Fruit fly (Drosophila melanogaster) whole organism, embryonic: ENCODE results near the gene CG8051.

Source experiments
- Adf1 ChIP-seq: fragments of 200-800 bp; sonication (Bioruptor generic); IDR thresholded peaks from 2 replicates; pipeline ENCODE4 v1.3.6; 2022; ENCODE audit warnings: missing biosample characterization, missing genetic modification characterization
- Atf-2 ChIP-seq: fragments of 200-800 bp; sonication (Bioruptor generic); optimal IDR thresholded peaks from 2 replicates; lab custom pipeline; 2016; ENCODE audit warnings: missing biosample characterization, missing genetic modification characterization
- BtbVII ChIP-seq: fragments of 200-800 bp; sonication (Bioruptor generic); optimal IDR thresholded peaks from 3 replicates; lab custom pipeline; 2017; ENCODE audit warnings: missing biosample characterization, mild to moderate bottlenecking, missing genetic modification characterization
- CG10274 ChIP-seq: fragments of 200-800 bp; sonication (Bioruptor generic); optimal IDR thresholded peaks from 3 replicates; lab custom pipeline; 2017; ENCODE audit warnings: missing biosample characterization, mild to moderate bottlenecking, missing genetic modification characterization
- CG10543 ChIP-seq: fragments of 200-800 bp; sonication (Bioruptor generic); optimal IDR thresholded peaks from 3 replicates; lab custom pipeline; 2017; ENCODE audit warnings: missing biosample characterization, mild to moderate bottlenecking, missing genetic modification characterization, moderate library complexity
- CG10959 ChIP-seq: fragments of 200-800 bp; sonication (Bioruptor generic); IDR thresholded peaks from 2 replicates; pipeline ENCODE4 v1.3.6; 2022; ENCODE audit warnings: missing biosample characterization, missing genetic modification characterization
- CG12219 ChIP-seq: fragments of 200-800 bp; sonication (Bioruptor generic); optimal IDR thresholded peaks from 3 replicates; lab custom pipeline; 2018; ENCODE audit warnings: missing biosample characterization, mild to moderate bottlenecking, missing genetic modification characterization
- CG12942 ChIP-seq: fragments of 200-800 bp; sonication (Bioruptor generic); optimal IDR thresholded peaks from 3 replicates; lab custom pipeline; 2016; ENCODE audit warnings: missing biosample characterization, missing genetic modification characterization
- CG14667 ChIP-seq: fragments of 200-800 bp; sonication (Bioruptor generic); IDR thresholded peaks from 2 replicates; pipeline ENCODE4 v1.3.6; 2022; ENCODE audit warnings: missing biosample characterization, missing genetic modification characterization
- CG15073 ChIP-seq: fragments of 200-800 bp; sonication (Bioruptor generic); optimal IDR thresholded peaks from 2 replicates; lab custom pipeline; 2016; ENCODE audit warnings: missing biosample characterization, missing genetic modification characterization
- CG1529 ChIP-seq: fragments of 200-800 bp; sonication (Bioruptor generic); optimal IDR thresholded peaks from 3 replicates; lab custom pipeline; 2018; ENCODE audit warnings: missing biosample characterization, missing genetic modification characterization
- CG34376 ChIP-seq: fragments of 200-800 bp; sonication (Bioruptor generic); optimal IDR thresholded peaks from 2 replicates; lab custom pipeline; 2018; ENCODE audit warnings: missing biosample characterization, mild to moderate bottlenecking, missing genetic modification characterization
- CG4328 ChIP-seq: fragments of 200-800 bp; sonication (Bioruptor generic); optimal IDR thresholded peaks from 3 replicates; lab custom pipeline; 2017; ENCODE audit warnings: missing biosample characterization, missing genetic modification reagents, missing genetic modification characterization
- CG4854 ChIP-seq: fragments of 200-800 bp; sonication (Bioruptor generic); optimal IDR thresholded peaks from 2 replicates; lab custom pipeline; 2016; ENCODE audit warnings: missing biosample characterization, missing genetic modification characterization, inconsistent platforms
- CG5953 ChIP-seq: fragments of 200-800 bp; sonication (Bioruptor generic); IDR thresholded peaks from 2 replicates; pipeline ENCODE4 v1.3.6; 2022; ENCODE audit warnings: missing biosample characterization, missing genetic modification characterization
- CG6683 ChIP-seq: fragments of 200-800 bp; sonication (Bioruptor generic); optimal IDR thresholded peaks from 2 replicates; lab custom pipeline; 2017; ENCODE audit warnings: missing biosample characterization, mild to moderate bottlenecking, missing genetic modification characterization, missing genetic modification reagents
- CG6813 ChIP-seq: fragments of 200-800 bp; sonication (Bioruptor generic); optimal IDR thresholded peaks from 2 replicates; lab custom pipeline; 2017; ENCODE audit warnings: missing biosample characterization, missing genetic modification characterization, mild to moderate bottlenecking, moderate library complexity, missing genetic modification reagents
- CG7357 ChIP-seq: fragments of 200-800 bp; sonication (Bioruptor generic); IDR thresholded peaks from 3 replicates; pipeline ENCODE4 v1.3.6; 2022; ENCODE audit warnings: missing biosample characterization, missing genetic modification characterization
- CG7372 ChIP-seq: fragments of 200-800 bp; sonication (Bioruptor generic); IDR thresholded peaks from 2 replicates; pipeline ENCODE4 v1.3.6; 2022; ENCODE audit warnings: missing biosample characterization, missing genetic modification characterization
- CG7928 ChIP-seq: fragments of 200-800 bp; sonication (Bioruptor generic); optimal IDR thresholded peaks from 2 replicates; lab custom pipeline; 2017; ENCODE audit warnings: missing biosample characterization, mild to moderate bottlenecking, missing genetic modification characterization
- CG8388 ChIP-seq: fragments of 200-800 bp; sonication (Bioruptor generic); optimal IDR thresholded peaks from 2 replicates; lab custom pipeline; 2019; ENCODE audit warnings: missing biosample characterization, mild to moderate bottlenecking, missing genetic modification characterization, moderate library complexity
- CTCF ChIP-seq: fragments of 200-800 bp; sonication (Bioruptor generic); optimal IDR thresholded peaks from 2 replicates; lab custom pipeline; 2017; ENCODE audit warnings: missing biosample characterization, mild to moderate bottlenecking, missing genetic modification characterization, moderate library complexity
- D ChIP-seq, 2 experiments: fragments of 200-800 bp in 1 of 2; fragments of >200 bp in 1 of 2; sonication (Bioruptor generic) in 1 of 2; optimal IDR thresholded peaks; 2 replicates in 1 of 2; 3 replicates in 1 of 2; lab custom pipeline; 2017; ENCODE audit warnings: mild to moderate bottlenecking in 1 of 2, missing biosample characterization in 1 of 2, missing genetic modification characterization in 1 of 2, missing genetic modification reagents in 1 of 2
- D19A ChIP-seq: fragments of 200-800 bp; optimal IDR thresholded peaks from 3 replicates; lab custom pipeline; 2019; ENCODE audit warnings: missing biosample characterization, mild to moderate bottlenecking, missing genetic modification characterization, moderate library complexity
- HmgD ChIP-seq: fragments of 200-800 bp; sonication (Bioruptor generic); optimal IDR thresholded peaks from 3 replicates; lab custom pipeline; 2016; ENCODE audit warnings: missing biosample characterization, missing genetic modification characterization
- Hr78 ChIP-seq, 2 experiments: fragments of 200-800 bp in 1 of 2; fragments of >200 bp in 1 of 2; sonication (Bioruptor generic) in 1 of 2; optimal IDR thresholded peaks; 2 replicates each; lab custom pipeline; 2017 to 2019; ENCODE audit warnings: missing biosample characterization in 2 of 2, missing genetic modification characterization in 2 of 2, mild to moderate bottlenecking in 1 of 2, moderate library complexity in 1 of 2
- Oaz ChIP-seq: fragments of 200-800 bp; sonication (Bioruptor generic); IDR thresholded peaks from 2 replicates; pipeline ENCODE4 v1.3.6; 2022; ENCODE audit warnings: missing biosample characterization, missing genetic modification characterization
- Poxn ChIP-seq: fragments of 200-800 bp; sonication (Bioruptor generic); IDR thresholded peaks from 2 replicates; pipeline ENCODE4 v1.3.6; 2022; ENCODE audit warnings: missing biosample characterization, missing genetic modification characterization
- Ptx1 ChIP-seq: fragments of 200-800 bp; sonication (Bioruptor generic); IDR thresholded peaks from 2 replicates; pipeline ENCODE4 v1.3.6; 2022; ENCODE audit warnings: missing biosample characterization, missing genetic modification characterization
- Rx ChIP-seq: fragments of 200-800 bp; sonication (Bioruptor generic); IDR thresholded peaks from 2 replicates; pipeline ENCODE4 v1.3.6; 2022; ENCODE audit warnings: missing biosample characterization, missing genetic modification characterization
- Sox100B ChIP-seq: fragments of 200-800 bp; sonication (Bioruptor generic); optimal IDR thresholded peaks from 3 replicates; lab custom pipeline; 2018; ENCODE audit warnings: missing biosample characterization, mild to moderate bottlenecking, missing genetic modification characterization
- ato ChIP-seq: fragments of 200-800 bp; sonication (Bioruptor generic); IDR thresholded peaks from 2 replicates; pipeline ENCODE4 v1.3.6; 2022; ENCODE audit warnings: missing biosample characterization, missing genetic modification characterization; ENCODE audit not compliant: partially characterized antibody
- crol ChIP-seq: fragments of 200-800 bp; sonication (Bioruptor generic); IDR thresholded peaks from 2 replicates; pipeline ENCODE4 v1.3.6; 2022; ENCODE audit warnings: missing biosample characterization, missing genetic modification characterization
- danr ChIP-seq: fragments of 200-800 bp; sonication (Bioruptor generic); IDR thresholded peaks from 2 replicates; pipeline ENCODE4 v1.3.6; 2022; ENCODE audit warnings: missing biosample characterization, missing genetic modification characterization
- emc ChIP-seq: fragments of 200-800 bp; sonication (Bioruptor generic); optimal IDR thresholded peaks from 2 replicates; lab custom pipeline; 2016; ENCODE audit warnings: missing biosample characterization, missing genetic modification characterization
- gfzf ChIP-seq: fragments of 200-800 bp; sonication (Bioruptor generic); optimal IDR thresholded peaks from 2 replicates; lab custom pipeline; 2016; ENCODE audit warnings: missing biosample characterization, mild to moderate bottlenecking, missing genetic modification characterization, moderate library complexity
- grau ChIP-seq: fragments of 200-800 bp; optimal IDR thresholded peaks from 3 replicates; lab custom pipeline; 2019; ENCODE audit warnings: missing biosample characterization, mild to moderate bottlenecking, missing genetic modification characterization, moderate library complexity
- grn ChIP-seq: fragments of 200-800 bp; sonication (Bioruptor generic); optimal IDR thresholded peaks from 3 replicates; lab custom pipeline; 2017; ENCODE audit warnings: missing biosample characterization, missing genetic modification characterization
- gsb ChIP-seq: fragments of 200-800 bp; sonication (Bioruptor generic); IDR thresholded peaks from 2 replicates; pipeline ENCODE4 v1.3.6; 2022; ENCODE audit warnings: missing biosample characterization, missing genetic modification characterization
- hb ChIP-seq: fragments of 200-800 bp; sonication (Bioruptor generic); IDR thresholded peaks from 3 replicates; pipeline ENCODE4 v1.3.6; 2022; ENCODE audit warnings: missing biosample characterization, missing genetic modification characterization; ENCODE audit not compliant: partially characterized antibody
- kah ChIP-seq: fragments of 200-800 bp; sonication (Bioruptor generic); optimal IDR thresholded peaks from 2 replicates; lab custom pipeline; 2018; ENCODE audit warnings: missing biosample characterization, mild to moderate bottlenecking, missing genetic modification characterization
- lab ChIP-seq: fragments of 200-800 bp; sonication (Bioruptor generic); optimal IDR thresholded peaks from 3 replicates; lab custom pipeline; 2017; ENCODE audit warnings: missing biosample characterization, missing genetic modification characterization, mild to moderate bottlenecking, moderate library complexity, missing genetic modification reagents
- lbe ChIP-seq: fragments of 200-800 bp; sonication (Bioruptor generic); optimal IDR thresholded peaks from 2 replicates; lab custom pipeline; 2016; ENCODE audit warnings: missing biosample characterization, mild to moderate bottlenecking, missing genetic modification characterization
- mirr ChIP-seq: fragments of 200-800 bp; sonication (Bioruptor generic); optimal IDR thresholded peaks from 3 replicates; lab custom pipeline; 2018; ENCODE audit warnings: missing biosample characterization, mild to moderate bottlenecking, missing genetic modification characterization
- onecut ChIP-seq: fragments of 200-800 bp; sonication (Bioruptor generic); IDR thresholded peaks from 2 replicates; pipeline ENCODE4 v1.3.6; 2022; ENCODE audit warnings: missing biosample characterization, missing genetic modification characterization
- sd ChIP-seq: fragments of 200-800 bp; sonication (Bioruptor generic); optimal IDR thresholded peaks from 3 replicates; lab custom pipeline; 2018; ENCODE audit warnings: missing biosample characterization, mild to moderate bottlenecking, missing genetic modification characterization, moderate library complexity
- sisA ChIP-seq: fragments of 200-800 bp; sonication (Bioruptor generic); IDR thresholded peaks from 2 replicates; pipeline ENCODE4 v1.3.6; 2022; ENCODE audit warnings: missing biosample characterization, missing genetic modification characterization
- tio ChIP-seq: fragments of 200-800 bp; sonication (Bioruptor generic); optimal IDR thresholded peaks from 2 replicates; lab custom pipeline; 2017; ENCODE audit warnings: missing biosample characterization, missing genetic modification characterization, inconsistent platforms
- tup ChIP-seq: fragments of 200-800 bp; sonication (Bioruptor generic); optimal IDR thresholded peaks from 2 replicates; lab custom pipeline; 2016; ENCODE audit warnings: missing biosample characterization, mild to moderate bottlenecking, missing genetic modification characterization, moderate library complexity
- tx ChIP-seq: fragments of 200-800 bp; sonication (Bioruptor generic); optimal IDR thresholded peaks from 2 replicates; lab custom pipeline; 2016; ENCODE audit warnings: missing biosample characterization, missing genetic modification characterization

Gene CG8051

DNA sequence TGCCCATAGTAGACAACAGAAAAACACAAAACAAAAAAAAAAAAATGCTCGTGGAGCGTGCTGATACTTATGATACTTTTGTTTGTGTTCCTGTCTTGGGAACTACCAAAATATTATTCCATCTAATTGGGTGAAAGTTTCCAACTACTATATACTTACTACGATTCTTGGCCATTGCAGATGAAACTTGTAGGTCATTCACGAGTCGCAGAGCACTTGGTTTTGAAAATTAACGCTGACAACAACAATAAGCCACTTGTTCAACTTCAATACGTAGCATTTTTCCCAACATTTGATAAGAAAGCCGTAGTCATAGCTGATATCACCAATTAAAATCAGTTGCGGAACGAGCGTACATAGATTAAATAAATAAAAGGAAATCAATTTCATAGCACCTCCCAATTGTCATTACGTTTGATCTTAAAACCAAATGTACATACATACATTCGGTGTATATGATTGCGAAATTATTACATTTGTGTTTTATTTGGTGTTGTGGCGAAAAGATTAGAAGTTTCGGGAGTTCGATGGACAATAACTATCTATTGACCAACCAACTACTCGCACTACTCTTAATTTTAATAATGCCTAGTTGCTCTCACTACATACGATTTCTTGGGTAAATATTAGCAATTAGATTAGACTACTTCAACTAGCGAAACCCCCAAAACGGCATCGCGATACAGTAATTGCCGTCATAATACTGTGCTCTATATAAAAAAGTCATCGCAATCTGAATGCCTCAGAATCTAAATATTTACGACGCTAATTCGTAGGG lies 17.0 kb upstream of the CG8051 start:
- TF ChIP-seq CG7928 (GFP tag; lab: Kevin White, UChicago), result no peak
- peak; percentile 19 for TF ChIP-seq BtbVII
- TF ChIP-seq CG5953 (GFP tag; lab: Robert Waterston, UW), result no peak
- no peak for TF ChIP-seq CG1529 (GFP tag; lab: Kevin White, UChicago)
- no peak for TF ChIP-seq Hr78 (GFP tag; optimal IDR thresholded peaks at IDR 0.05; lab: Kevin White, UChicago)
- no peak for TF ChIP-seq Sox100B (GFP tag; lab: Kevin White, UChicago)
- no peak for TF ChIP-seq grau (tag; lab: Kevin White, UChicago)
- TF ChIP-seq CG34376 (GFP tag; lab: Kevin White, UChicago), result peak; percentile 24
- TF ChIP-seq grn (GFP tag; lab: Kevin White, UChicago), result peak; percentile 68
- no peak for TF ChIP-seq CG6813
- TF ChIP-seq D (optimal IDR thresholded peaks at IDR 0.05; lab: Kevin White, UChicago), result no peak
- TF ChIP-seq D (GFP tag; optimal IDR thresholded peaks at IDR 0.05; lab: Kevin White, UChicago), result no peak
- TF ChIP-seq HmgD (GFP tag; lab: Kevin White, UChicago), result no peak
- no peak for TF ChIP-seq tup
- TF ChIP-seq CG8388 (GFP tag; lab: Kevin White, UChicago), result no peak
- TF ChIP-seq hb (GFP tag; lab: Robert Waterston, UW), result no peak
- no peak for TF ChIP-seq CG4328 (GFP tag; lab: Kevin White, UChicago)
- no peak for TF ChIP-seq danr (GFP tag; lab: Robert Waterston, UW)
- no peak for TF ChIP-seq CTCF (GFP tag; lab: Kevin White, UChicago)
- TF ChIP-seq lab (GFP tag; lab: Kevin White, UChicago), result peak; percentile 7
- TF ChIP-seq onecut, result no peak
- TF ChIP-seq Oaz (GFP tag; lab: Robert Waterston, UW), result no peak
- TF ChIP-seq ato (GFP tag; lab: Robert Waterston, UW), result no peak
- no peak for TF ChIP-seq Atf-2
- no peak for TF ChIP-seq Poxn (GFP tag; lab: Robert Waterston, UW)
- no peak for TF ChIP-seq Adf1
- no peak for TF ChIP-seq emc (GFP tag; lab: Kevin White, UChicago)
- no peak for TF ChIP-seq CG4854 (GFP tag; lab: Kevin White, UChicago)
- TF ChIP-seq CG7357 (GFP tag; lab: Robert Waterston, UW), result no peak
- TF ChIP-seq tio (GFP tag; lab: Kevin White, UChicago), result no peak
- TF ChIP-seq tx (GFP tag; lab: Kevin White, UChicago), result no peak
- TF ChIP-seq CG10959 (GFP tag; lab: Robert Waterston, UW), result no peak
- no peak for TF ChIP-seq CG14667
- no peak for TF ChIP-seq CG12219 (GFP tag; lab: Kevin White, UChicago)
- no peak for TF ChIP-seq CG15073 (GFP tag; lab: Kevin White, UChicago)
- no peak for TF ChIP-seq CG6683 (GFP tag; lab: Kevin White, UChicago)
- TF ChIP-seq Rx (GFP tag; lab: Robert Waterston, UW), result no peak
- no peak for TF ChIP-seq gfzf (GFP tag; lab: Kevin White, UChicago)
- no peak for TF ChIP-seq sisA (GFP tag; lab: Robert Waterston, UW)
- TF ChIP-seq CG10274 (GFP tag; lab: Kevin White, UChicago), result peak; percentile 76
- no peak for TF ChIP-seq CG7372 (GFP tag; lab: Robert Waterston, UW)
- TF ChIP-seq D19A, result no peak
- TF ChIP-seq crol (GFP tag; lab: Robert Waterston, UW), result no peak
- 0 out of 2 replicates have a peak, but pooled peaks have one; percentile 7 for TF ChIP-seq Ptx1 (GFP tag; lab: Robert Waterston, UW)
- TF ChIP-seq gsb (GFP tag; lab: Robert Waterston, UW), result no peak
- peak; percentile 43 for TF ChIP-seq mirr
- TF ChIP-seq CG12942 (GFP tag; lab: Kevin White, UChicago), result no peak
- no peak for TF ChIP-seq CG10543 (GFP tag; lab: Kevin White, UChicago)
- TF ChIP-seq kah (GFP tag; lab: Kevin White, UChicago), result no peak
- TF ChIP-seq sd (tag; lab: Kevin White, UChicago), result no peak
- no peak for TF ChIP-seq lbe (GFP tag; lab: Kevin White, UChicago)
